Fruit fly (Drosophila melanogaster): Measurements from ENCODE around the gene Teh3.

Gene Teh3

DNA sequence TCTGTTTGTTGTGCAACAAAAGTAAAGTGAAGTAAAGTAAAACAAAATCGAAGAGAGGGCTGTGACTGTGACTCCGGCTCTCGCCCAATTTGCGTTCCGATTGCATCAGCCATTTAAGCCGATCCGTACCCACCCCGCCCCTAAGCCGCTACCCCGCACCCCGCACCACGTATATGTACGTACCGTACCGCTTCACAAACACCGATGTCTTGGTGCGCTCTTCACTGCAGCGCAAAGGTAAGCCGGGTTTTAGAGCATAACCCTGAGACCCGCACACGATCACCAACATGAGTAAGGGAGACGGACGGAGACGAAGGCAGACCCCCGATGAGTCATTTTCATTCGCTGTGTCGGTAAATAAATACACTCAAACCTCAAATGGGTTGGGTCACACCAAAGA is 47.8 kb upstream of the Teh3 start (continued):
- TF ChIP-seq ato (GFP tag; IDR thresholded peaks at IDR 0.05; ENCODE audit: partially characterized antibody) (no peak), Ada2b (GFP tag; IDR thresholded peaks at IDR 0.05) (no peak), pzg (GFP tag; optimal IDR thresholded peaks at IDR 0.05) (no peak), ssp (GFP tag; IDR thresholded peaks at IDR 0.05) (no peak), CG17385 (GFP tag; optimal IDR thresholded peaks at IDR 0.05) (no peak), ase (GFP tag; IDR thresholded peaks at IDR 0.05) (no peak), CG9797 (GFP tag; optimal IDR thresholded peaks at IDR 0.05) (no peak), slbo (GFP tag; IDR thresholded peaks at IDR 0.05) (no peak), lbe (GFP tag; optimal IDR thresholded peaks at IDR 0.05) (no peak), CG10565 (GFP tag; optimal IDR thresholded peaks at IDR 0.05) (no peak), CG12155 (GFP tag; optimal IDR thresholded peaks at IDR 0.05) (no peak), Oli (tag; optimal IDR thresholded peaks at IDR 0.05) (no peak), zf30C (GFP tag; optimal IDR thresholded peaks at IDR 0.05) (peak; percentile 39), CG8944 (GFP tag; optimal IDR thresholded peaks at IDR 0.05) (no peak), CG4404 (GFP tag; IDR thresholded peaks at IDR 0.05) (no peak)

dm6 chr3L:4231401-4232014 is 47.0 kb upstream of the Teh3 start:
- TF ChIP-seq twi (tag; optimal IDR thresholded peaks at IDR 0.05) (peak; percentile 71), HLH3B (GFP tag; IDR thresholded peaks at IDR 0.05) (0 out of 2 replicates have a peak, but pooled peaks have one; percentile 8), Nf-YA (GFP tag; IDR thresholded peaks at IDR 0.05) (no peak), grn (GFP tag; optimal IDR thresholded peaks at IDR 0.05) (peak; percentile 15), pnt (GFP tag; optimal IDR thresholded peaks at IDR 0.05) (no peak), crol (GFP tag; IDR thresholded peaks at IDR 0.05) (peak; percentile 21; the same call in 1 of the 2 replicates), chinmo (GFP tag; IDR thresholded peaks at IDR 0.05; ENCODE audit: partially characterized antibody) (0 out of 4 replicates have a peak, but pooled peaks have one; percentile 15), CG34376 (GFP tag; optimal IDR thresholded peaks at IDR 0.05) (peak; percentile 86), CG16863 (GFP tag; optimal IDR thresholded peaks at IDR 0.05) (no peak), ara (GFP tag; IDR thresholded peaks at IDR 0.05) (0 out of 2 replicates have a peak, but pooled peaks have one; percentile 5), sens (GFP tag) (peak; percentile 17), sug (tag; optimal IDR thresholded peaks at IDR 0.05) (peak; percentile 86), ci (GFP tag; IDR thresholded peaks at IDR 0.05) (0 out of 3 replicates have a peak, but pooled peaks have one; percentile 21), abd-A (tag; optimal IDR thresholded peaks at IDR 0.05) (peak; percentile 8), CG2199 (GFP tag; IDR thresholded peaks at IDR 0.05) (peak; percentile 51; the same call in 1 of the 3 replicates), cg (GFP tag; optimal IDR thresholded peaks at IDR 0.05) (peak; percentile 36), CG14441 (GFP tag; IDR thresholded peaks at IDR 0.05) (0 out of 2 replicates have a peak, but pooled peaks have one; percentile 5), CG17328 (GFP tag; IDR thresholded peaks at IDR 0.05) (no peak)

DNA sequence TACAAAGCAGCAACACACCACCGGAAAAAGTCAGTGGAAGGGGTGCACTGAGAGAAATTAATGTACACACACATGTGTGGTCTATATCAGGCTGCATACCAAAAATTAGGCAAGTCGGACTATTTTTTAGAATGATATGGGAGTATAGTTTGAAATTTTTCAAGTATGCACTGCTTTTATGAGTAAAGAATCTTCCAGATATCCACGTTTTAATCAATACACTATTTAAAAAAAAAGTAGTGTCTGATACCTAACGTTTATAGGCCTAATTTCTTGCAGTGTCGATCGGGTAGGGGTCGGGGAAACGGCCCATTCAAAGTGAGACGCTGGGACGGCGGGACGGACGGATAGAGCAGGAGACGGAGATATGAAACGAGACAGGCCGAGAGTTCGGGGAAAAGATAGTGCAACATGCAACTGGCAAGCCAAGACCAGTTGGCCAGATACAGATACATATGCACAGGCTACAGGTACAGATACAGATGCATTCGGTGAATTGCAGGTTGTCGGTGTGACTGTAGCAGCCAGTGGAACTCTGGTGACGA is 46.0 kb upstream of the Teh3 start:
- TF ChIP-seq dmrt99B (tag; optimal IDR thresholded peaks at IDR 0.05): peak; percentile 97
- no peak for TF ChIP-seq Dip2 (GFP tag; IDR thresholded peaks at IDR 0.05)
- peak; percentile 95 for TF ChIP-seq CG7839 (tag; optimal IDR thresholded peaks at IDR 0.05)
- peak; percentile 76 for TF ChIP-seq da (GFP tag; optimal IDR thresholded peaks at IDR 0.05)
- TF ChIP-seq Dref (GFP tag; IDR thresholded peaks at IDR 0.05): no peak
- TF ChIP-seq CG4282 (GFP tag; optimal IDR thresholded peaks at IDR 0.05): peak; percentile 72
- TF ChIP-seq ato (GFP tag; IDR thresholded peaks at IDR 0.05; ENCODE audit: partially characterized antibody): no peak
- peak; percentile 93 for TF ChIP-seq Mad (GFP tag; optimal IDR thresholded peaks at IDR 0.05)
- TF ChIP-seq tup (GFP tag; optimal IDR thresholded peaks at IDR 0.05): peak; percentile 71
- peak; percentile 69 for TF ChIP-seq Jarid2 (GFP tag; optimal IDR thresholded peaks at IDR 0.05)
- peak; percentile 46 for TF ChIP-seq MESR4 (GFP tag; optimal IDR thresholded peaks at IDR 0.05)
- peak; percentile 93 for TF ChIP-seq kni (GFP tag; optimal IDR thresholded peaks at IDR 0.05)
- peak; percentile 84 for TF ChIP-seq CG3065 (GFP tag; optimal IDR thresholded peaks at IDR 0.05)
- peak; percentile 95 for TF ChIP-seq zfh1 (GFP tag; IDR thresholded peaks at IDR 0.05)
- TF ChIP-seq CG15514 (GFP tag; optimal IDR thresholded peaks at IDR 0.05): peak; percentile 29
- TF ChIP-seq CG10267 (tag; optimal IDR thresholded peaks at IDR 0.05): peak; percentile 93
- TF ChIP-seq Neu2 (GFP tag; optimal IDR thresholded peaks at IDR 0.05; ENCODE audit: borderline replicate concordance): peak; percentile 93

All from whole organism, embryonic.